Worm (Caenorhabditis elegans): ENCODE data around the gene ipp-5.

DNA sequence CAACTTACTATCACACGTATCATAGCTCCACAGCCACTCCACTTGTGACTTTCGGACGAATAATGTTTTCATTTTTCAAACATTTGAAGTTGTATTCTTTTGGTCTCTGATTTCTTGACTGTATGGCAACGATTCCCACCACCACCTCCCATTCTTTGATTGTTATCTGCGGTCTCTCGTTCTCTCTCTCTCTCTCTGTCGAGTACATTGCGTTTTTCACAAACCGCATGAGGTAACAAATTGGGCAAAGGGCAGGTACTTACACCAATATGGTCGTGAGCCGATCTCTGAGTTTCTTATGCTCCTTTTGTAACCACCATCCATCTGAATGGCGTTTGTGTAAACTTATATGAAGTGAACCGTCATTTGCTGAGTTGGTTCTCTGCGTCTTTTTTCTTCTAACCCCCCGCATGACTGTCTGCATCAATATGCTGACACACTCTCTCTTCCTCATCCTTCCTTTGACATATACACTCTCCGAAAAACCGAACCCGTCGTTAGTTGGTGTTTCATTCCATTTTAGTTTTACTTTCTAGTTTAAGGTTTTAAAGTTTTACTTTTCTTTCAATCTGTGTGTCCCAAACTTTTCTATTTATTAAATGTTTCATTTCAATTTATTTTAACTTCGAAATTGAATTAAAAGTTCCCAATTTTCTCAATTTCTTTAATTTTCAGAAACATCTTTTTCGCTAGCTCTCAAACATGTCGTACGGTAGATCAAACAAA lies 26.5 kb downstream of the ipp-5 start, which contains the start of gene gln-1:
- TF ChIP-seq cebp-1 (GFP tag; IDR thresholded peaks at IDR 0.05) (no peak), cebp-1 (tag; optimal IDR thresholded peaks at IDR 0.05) (peak; percentile 46), rpc-1 (optimal IDR thresholded peaks at IDR 0.05) (no peak), rpc-1 (tag; optimal IDR thresholded peaks at IDR 0.05) (no peak), nhr-120 (GFP tag; IDR thresholded peaks at IDR 0.05) (no peak), F37B4.10 (GFP tag; IDR thresholded peaks at IDR 0.05) (no peak), aptf-3 (GFP tag; IDR thresholded peaks at IDR 0.05) (no peak), madf-8 (GFP tag; conservative IDR thresholded peaks at IDR 0.05) (no peak), lin-26 (GFP tag; IDR thresholded peaks at IDR 0.05) (no peak)

Measured in whole organism, young adult.